Worm (Caenorhabditis elegans) whole organism, L1 larva: Measurements from ENCODE around the gene sshk-1.

Source experiments
- C34B4.2 ChIP-seq: sonication (generic microtip); optimal IDR thresholded peaks from 2 replicates; lab custom pipeline; 2017; ENCODE audit warnings: mild to moderate bottlenecking, missing genetic modification characterization, missing compliant biosample characterization
- F16B12.6 ChIP-seq: fragments of 150-350 bp; optimal IDR thresholded peaks from 2 replicates; lab custom pipeline; 2014; ENCODE audit warnings: missing biosample characterization, missing genetic modification characterization
- Y116A8C.19 ChIP-seq: sonication (generic microtip); optimal IDR thresholded peaks from 2 replicates; lab custom pipeline; 2016; ENCODE audit warnings: missing compliant biosample characterization, missing genetic modification characterization, borderline replicate concordance
- alr-1 ChIP-seq: fragments of 200-800 bp; sonication (Bioruptor generic); optimal IDR thresholded peaks from 2 replicates; lab custom pipeline; 2018; ENCODE audit warnings: borderline replicate concordance, mild to moderate bottlenecking, missing genetic modification characterization, missing compliant biosample characterization
- aly-2 ChIP-seq: fragments of 150-350 bp; optimal IDR thresholded peaks from 2 replicates; lab custom pipeline; 2014; ENCODE audit warnings: missing biosample characterization, missing genetic modification characterization
- ama-1 ChIP-seq: fragments of 150-350 bp; optimal IDR thresholded peaks from 2 replicates; lab custom pipeline; 2014
- blmp-1 ChIP-seq: fragments of 150-350 bp; optimal IDR thresholded peaks from 2 replicates; lab custom pipeline; 2014; ENCODE audit warnings: missing biosample characterization, missing genetic modification characterization
- ceh-8 ChIP-seq: fragments of 200-800 bp; sonication (Bioruptor generic); optimal IDR thresholded peaks from 2 replicates; lab custom pipeline; 2018; ENCODE audit warnings: mild to moderate bottlenecking, missing genetic modification characterization, moderate library complexity, missing compliant biosample characterization
- ceh-82 ChIP-seq, 3 experiments: fragments of 150-350 bp in 1 of 3; sonication (generic microtip) in 2 of 3; optimal IDR thresholded peaks; 2 replicates each; lab custom pipeline; 2014 to 2017; ENCODE audit warnings: missing biosample characterization in 3 of 3, missing genetic modification characterization in 3 of 3
- ceh-88 ChIP-seq: fragments of 200-800 bp; sonication (Bioruptor generic); IDR thresholded peaks from 2 replicates; pipeline ENCODE4 v1.3.6; 2022; ENCODE audit warnings: missing genetic modification characterization, missing compliant biosample characterization
- ceh-90 ChIP-seq: sonication (generic microtip); optimal IDR thresholded peaks from 2 replicates; lab custom pipeline; 2016; ENCODE audit warnings: missing genetic modification characterization, missing compliant biosample characterization
- ces-1 ChIP-seq: fragments of 150-350 bp; optimal IDR thresholded peaks from 2 replicates; lab custom pipeline; 2014; ENCODE audit warnings: missing biosample characterization, missing genetic modification reagents, missing genetic modification characterization
- efl-1 ChIP-seq, 4 experiments: fragments of 150-350 bp; optimal IDR thresholded peaks in 3 of 4; peaks in 1 of 4; 1 replicate in 1 of 4; 2 replicates in 3 of 4; lab custom pipeline; 2014; ENCODE audit warnings: missing biosample characterization in 2 of 4, missing genetic modification characterization in 2 of 4, missing genetic modification reagents in 2 of 4
- efl-3 ChIP-seq: fragments of 200-800 bp; sonication (Bioruptor generic); optimal IDR thresholded peaks from 2 replicates; lab custom pipeline; 2018; ENCODE audit warnings: mild to moderate bottlenecking, missing genetic modification characterization, missing compliant biosample characterization
- egl-27 ChIP-seq, 2 experiments: fragments of 150-350 bp in 1 of 2; sonication (generic microtip); optimal IDR thresholded peaks; 3 replicates each; lab custom pipeline; 2017 to 2018; ENCODE audit warnings: missing biosample characterization in 2 of 2, missing genetic modification characterization in 2 of 2, missing genetic modification reagents in 2 of 2
- elt-2 ChIP-seq: sonication (generic microtip); optimal IDR thresholded peaks from 2 replicates; lab custom pipeline; 2016; ENCODE audit warnings: missing genetic modification characterization, mild to moderate bottlenecking, inconsistent platforms, missing compliant biosample characterization, missing genetic modification reagents
- elt-3 ChIP-seq, 6 experiments: fragments of 150-350 bp in 1 of 6; sonication (generic microtip); optimal IDR thresholded peaks; 2 replicates each; lab custom pipeline; 2017 to 2018; ENCODE audit warnings: missing biosample characterization in 6 of 6, missing genetic modification characterization in 6 of 6, inconsistent platforms in 1 of 6
- fkh-10 ChIP-seq: sonication (generic microtip); optimal IDR thresholded peaks from 2 replicates; lab custom pipeline; 2017; ENCODE audit warnings: missing biosample characterization, missing genetic modification reagents, missing genetic modification characterization
- fkh-4 ChIP-seq: sonication (generic microtip); optimal IDR thresholded peaks from 2 replicates; lab custom pipeline; 2016; ENCODE audit warnings: missing compliant biosample characterization, missing genetic modification characterization, borderline replicate concordance
- fkh-8 ChIP-seq: sonication (generic microtip); optimal IDR thresholded peaks from 2 replicates; lab custom pipeline; 2016; ENCODE audit warnings: mild to moderate bottlenecking, missing genetic modification characterization, missing compliant biosample characterization
- fos-1 ChIP-seq: fragments of 150-350 bp; optimal IDR thresholded peaks from 2 replicates; lab custom pipeline; 2014; ENCODE audit warnings: missing biosample characterization, missing genetic modification characterization
- hpl-2 ChIP-seq: fragments of 150-350 bp; optimal IDR thresholded peaks from 2 replicates; lab custom pipeline; 2014; ENCODE audit warnings: missing biosample characterization, missing genetic modification reagents, missing genetic modification characterization
- irx-1 ChIP-seq: sonication (generic microtip); optimal IDR thresholded peaks from 2 replicates; lab custom pipeline; 2016; ENCODE audit warnings: missing genetic modification characterization, missing compliant biosample characterization
- isw-1 ChIP-seq: fragments of 200-800 bp; sonication (Bioruptor generic); IDR thresholded peaks from 2 replicates; pipeline ENCODE4 v1.3.6; 2022; ENCODE audit warnings: missing genetic modification characterization, missing compliant biosample characterization
- jun-1 ChIP-seq: fragments of 150-350 bp; optimal IDR thresholded peaks from 2 replicates; lab custom pipeline; 2014; ENCODE audit warnings: missing biosample characterization, missing genetic modification reagents, missing genetic modification characterization
- lin-13 ChIP-seq: fragments of 150-350 bp; optimal IDR thresholded peaks from 2 replicates; lab custom pipeline; 2014; ENCODE audit warnings: missing biosample characterization, missing genetic modification reagents, missing genetic modification characterization
- lin-14 ChIP-seq: fragments of 200-800 bp; sonication (Bioruptor generic); optimal IDR thresholded peaks from 2 replicates; lab custom pipeline; 2018; ENCODE audit warnings: mild to moderate bottlenecking, missing genetic modification characterization, moderate library complexity, missing compliant biosample characterization
- lin-15B ChIP-seq: fragments of 150-350 bp; sonication (generic microtip); optimal IDR thresholded peaks from 3 replicates; lab custom pipeline; 2014; ENCODE audit warnings: missing biosample characterization, missing genetic modification characterization
- lin-35 ChIP-seq, 2 experiments: fragments of 150-350 bp; optimal IDR thresholded peaks; 2 replicates each; lab custom pipeline; 2014; ENCODE audit warnings: missing biosample characterization in 2 of 2, missing genetic modification characterization in 2 of 2, missing genetic modification reagents in 2 of 2
- lin-39 ChIP-seq: fragments of 150-350 bp; optimal IDR thresholded peaks from 2 replicates; lab custom pipeline; 2014; ENCODE audit warnings: missing biosample characterization, missing genetic modification reagents, missing genetic modification characterization
- lsy-2 ChIP-seq, 2 experiments: fragments of 150-350 bp; optimal IDR thresholded peaks; 2 replicates each; lab custom pipeline; 2014; ENCODE audit warnings: missing biosample characterization in 2 of 2, missing genetic modification characterization in 2 of 2
- nhr-11 ChIP-seq: fragments of 150-350 bp; optimal IDR thresholded peaks from 2 replicates; lab custom pipeline; 2014; ENCODE audit warnings: missing biosample characterization, missing genetic modification characterization
- nhr-19 ChIP-seq: fragments of 200-800 bp; sonication (Bioruptor generic); conservative IDR thresholded peaks from 2 replicates; pipeline ENCODE4 v1.3.6; 2022; ENCODE audit warnings: missing genetic modification characterization, missing compliant biosample characterization
- nhr-20 ChIP-seq: sonication (generic microtip); optimal IDR thresholded peaks from 2 replicates; lab custom pipeline; 2016; ENCODE audit warnings: mild to moderate bottlenecking, missing genetic modification characterization, missing compliant biosample characterization
- nhr-237 ChIP-seq: fragments of 150-350 bp; optimal IDR thresholded peaks from 2 replicates; lab custom pipeline; 2014; ENCODE audit warnings: missing biosample characterization, missing genetic modification characterization
- nhr-71 ChIP-seq: sonication (generic microtip); optimal IDR thresholded peaks from 2 replicates; lab custom pipeline; 2016; ENCODE audit warnings: mild to moderate bottlenecking, missing genetic modification characterization, moderate library complexity, missing compliant biosample characterization
- nhr-76 ChIP-seq: sonication (generic microtip); optimal IDR thresholded peaks from 2 replicates; lab custom pipeline; 2017; ENCODE audit warnings: missing biosample characterization, missing genetic modification characterization
- nhr-84 ChIP-seq: sonication (generic microtip); optimal IDR thresholded peaks from 2 replicates; lab custom pipeline; 2017; ENCODE audit warnings: missing biosample characterization, missing genetic modification characterization
- nhr-90 ChIP-seq: sonication (generic microtip); optimal IDR thresholded peaks from 2 replicates; lab custom pipeline; 2016; ENCODE audit warnings: mild to moderate bottlenecking, missing genetic modification characterization, missing compliant biosample characterization; ENCODE audit not compliant: poor library complexity
- pax-3 ChIP-seq: fragments of 200-800 bp; sonication (Bioruptor generic); optimal IDR thresholded peaks from 2 replicates; lab custom pipeline; 2018; ENCODE audit warnings: mild to moderate bottlenecking, missing genetic modification characterization, moderate library complexity, missing compliant biosample characterization
- pqm-1 ChIP-seq: sonication (generic microtip); optimal IDR thresholded peaks from 3 replicates; lab custom pipeline; 2017; ENCODE audit warnings: missing biosample characterization, missing genetic modification characterization
- skn-1 ChIP-seq: fragments of 150-350 bp; optimal IDR thresholded peaks from 2 replicates; lab custom pipeline; 2014; ENCODE audit warnings: missing biosample characterization, missing genetic modification characterization
- snpc-4 ChIP-seq: fragments of 150-350 bp; optimal IDR thresholded peaks from 2 replicates; lab custom pipeline; 2014; ENCODE audit warnings: missing biosample characterization, missing genetic modification characterization
- snu-23 ChIP-seq: sonication (generic microtip); optimal IDR thresholded peaks from 2 replicates; lab custom pipeline; 2016; ENCODE audit warnings: missing genetic modification characterization, missing compliant biosample characterization
- sptf-1 ChIP-seq: fragments of 150-350 bp; optimal IDR thresholded peaks from 2 replicates; lab custom pipeline; 2014; ENCODE audit warnings: missing biosample characterization, missing genetic modification characterization
- swsn-7 ChIP-seq: sonication (generic microtip); optimal IDR thresholded peaks from 2 replicates; lab custom pipeline; 2016; ENCODE audit warnings: missing genetic modification characterization, missing compliant biosample characterization
- tbx-2 ChIP-seq: sonication (generic microtip); optimal IDR thresholded peaks from 2 replicates; lab custom pipeline; 2016; ENCODE audit warnings: missing genetic modification characterization, missing compliant biosample characterization
- unc-130 ChIP-seq: fragments of 150-350 bp; optimal IDR thresholded peaks from 2 replicates; lab custom pipeline; 2017; ENCODE audit warnings: missing biosample characterization, missing genetic modification characterization, inconsistent platforms
- unc-30 ChIP-seq: sonication (generic microtip); optimal IDR thresholded peaks from 2 replicates; lab custom pipeline; 2017; ENCODE audit warnings: missing biosample characterization, missing genetic modification characterization
- unc-62 ChIP-seq: fragments of 150-350 bp; optimal IDR thresholded peaks from 2 replicates; lab custom pipeline; 2014; ENCODE audit warnings: missing biosample characterization, missing genetic modification reagents, missing genetic modification characterization
- unc-98 ChIP-seq: fragments of 200-800 bp; sonication (Bioruptor generic); IDR thresholded peaks from 2 replicates; pipeline ENCODE4 v1.3.6; 2022; ENCODE audit warnings: missing genetic modification characterization, missing compliant biosample characterization
- xbp-1 ChIP-seq: sonication (generic microtip); optimal IDR thresholded peaks from 2 replicates; lab custom pipeline; 2016; ENCODE audit warnings: missing genetic modification characterization, missing compliant biosample characterization
- zag-1 ChIP-seq: fragments of 150-350 bp; optimal IDR thresholded peaks from 2 replicates; lab custom pipeline; 2014; ENCODE audit warnings: missing biosample characterization, missing genetic modification characterization
- zip-4 ChIP-seq: fragments of 200-800 bp; sonication (Bioruptor generic); optimal IDR thresholded peaks from 2 replicates; lab custom pipeline; 2018; ENCODE audit warnings: mild to moderate bottlenecking, missing genetic modification characterization, moderate library complexity, missing compliant biosample characterization

The sshk-1 gene

ce11 chrV:20793761-20794160, 22.2 kb upstream of the sshk-1 start:
- no peak for TF ChIP-seq nhr-237 (tag; lab: Kevin White, UChicago)
- no peak for TF ChIP-seq ceh-90 (tag; lab: Kevin White, UChicago)
- TF ChIP-seq snpc-4 (tag; lab: Kevin White, UChicago): no peak
- no peak for TF ChIP-seq ces-1 (GFP tag; lab: Kevin White, UChicago)
- no peak for TF ChIP-seq nhr-11 (tag; lab: Kevin White, UChicago)
- peak; percentile 52 for TF ChIP-seq snu-23 (GFP tag; lab: Kevin White, UChicago)
- peak; percentile 87 for TF ChIP-seq lin-14 (GFP tag; lab: Kevin White, UChicago)
- TF ChIP-seq pax-3 (tag; lab: Kevin White, UChicago): no peak
- no peak for TF ChIP-seq irx-1
- peak; percentile 29 for TF ChIP-seq unc-130
- TF ChIP-seq elt-2 (tag; lab: Kevin White, UChicago): no peak
- no peak for TF ChIP-seq ceh-82 (tag; optimal IDR thresholded peaks at IDR 0.05; lab: Kevin White, UChicago)
- TF ChIP-seq Y116A8C.19 (tag; lab: Kevin White, UChicago): no peak
- TF ChIP-seq fkh-8 (tag; lab: Kevin White, UChicago): no peak
- TF ChIP-seq blmp-1: no peak
- TF ChIP-seq nhr-76 (tag; lab: Kevin White, UChicago): no peak
- no peak for TF ChIP-seq aly-2
- TF ChIP-seq ceh-88 (GFP tag; lab: Robert Waterston, UW): no peak
- TF ChIP-seq nhr-71 (tag; lab: Kevin White, UChicago): peak; percentile 55
- no peak for TF ChIP-seq isw-1 (GFP tag; lab: Robert Waterston, UW)
- peak in 1 of 2 experiments; percentile 8 for TF ChIP-seq lin-35 (GFP tag; optimal IDR thresholded peaks at IDR 0.05; lab: Kevin White, UChicago)
- TF ChIP-seq F16B12.6 (tag; lab: Kevin White, UChicago): no peak
- TF ChIP-seq efl-3 (GFP tag; lab: Kevin White, UChicago): no peak
- TF ChIP-seq skn-1 (tag; lab: Kevin White, UChicago): no peak
- no peak for TF ChIP-seq nhr-84 (tag; lab: Kevin White, UChicago)
- TF ChIP-seq unc-30 (tag; lab: Kevin White, UChicago): no peak
- TF ChIP-seq nhr-19 (GFP tag; lab: Robert Waterston, UW): peak; percentile 38
- TF ChIP-seq sptf-1 (tag; lab: Kevin White, UChicago): no peak
- TF ChIP-seq elt-3 (tag; optimal IDR thresholded peaks at IDR 0.05; lab: Kevin White, UChicago): no peak
- no peak for TF ChIP-seq tbx-2 (tag; lab: Kevin White, UChicago)
- peak; percentile 22 for TF ChIP-seq nhr-20 (tag; lab: Kevin White, UChicago)
- TF ChIP-seq C34B4.2: no peak
- TF ChIP-seq lin-39 (tag; lab: Kevin White, UChicago): no peak
- TF ChIP-seq lin-13: no peak
- TF ChIP-seq fkh-4 (tag; lab: Kevin White, UChicago): no peak
- TF ChIP-seq unc-62 (GFP tag; lab: Kevin White, UChicago): no peak
- peak; percentile 6; the same call in 1 of the 2 replicates for TF ChIP-seq unc-98 (GFP tag; lab: Robert Waterston, UW)
- TF ChIP-seq ama-1 (lab: Kevin White, UChicago): no peak
- TF ChIP-seq lsy-2 (tag; optimal IDR thresholded peaks at IDR 0.05; lab: Kevin White, UChicago): peak in 1 of 2 experiments; percentile 48
- no peak for TF ChIP-seq pqm-1 (tag; lab: Kevin White, UChicago)
- peak; percentile 8 for TF ChIP-seq swsn-7
- TF ChIP-seq nhr-90: no peak
- TF ChIP-seq zip-4 (GFP tag; lab: Kevin White, UChicago): no peak
- TF ChIP-seq hpl-2 (GFP tag; lab: Kevin White, UChicago): no peak
- no peak for TF ChIP-seq xbp-1
- no peak for TF ChIP-seq jun-1 (tag; lab: Kevin White, UChicago)
- no peak for TF ChIP-seq fkh-10
- no peak for TF ChIP-seq ceh-8
- no peak for TF ChIP-seq zag-1
- no peak for TF ChIP-seq fos-1 (tag; lab: Kevin White, UChicago)
- no peak for TF ChIP-seq egl-27 (tag; optimal IDR thresholded peaks at IDR 0.05; lab: Kevin White, UChicago)
- peak in 1 of 2 experiments; percentile 3 for TF ChIP-seq efl-1 (optimal IDR thresholded peaks at IDR 0.05; lab: Kevin White, UChicago)
- no peak for TF ChIP-seq efl-1 (GFP tag; optimal IDR thresholded peaks at IDR 0.05 in 1 of 2; lab: Kevin White, UChicago)
- TF ChIP-seq lin-15B (tag; lab: Kevin White, UChicago): no peak
- TF ChIP-seq alr-1 (tag; lab: Kevin White, UChicago): no peak
